Fruit fly (Drosophila melanogaster): ENCODE results near the gene 140up.

DNA sequence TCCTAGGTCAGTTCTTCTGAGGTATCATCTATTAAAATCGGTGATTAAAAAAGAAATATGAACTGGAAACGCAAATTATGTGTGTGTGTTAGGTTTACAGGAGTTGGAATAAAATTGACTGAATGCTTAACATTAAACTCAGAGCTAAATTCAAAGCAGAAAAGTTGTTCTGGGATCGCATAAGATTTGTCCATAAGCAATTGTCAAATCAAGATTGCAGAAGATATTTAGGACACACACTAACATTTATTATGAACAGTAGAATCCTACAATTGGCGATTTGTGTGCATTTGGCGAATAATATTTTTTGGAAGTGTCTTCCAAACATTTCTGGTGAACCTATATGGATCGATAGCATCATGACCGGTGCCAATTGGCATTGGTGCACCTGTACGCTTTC lies 32.0 kb upstream of the 140up start, which contains the start of gene CG31533:
- TF ChIP-seq psq (optimal IDR thresholded peaks at IDR 0.05) (no peak), h (optimal IDR thresholded peaks at IDR 0.05) (no peak), Sin3A (optimal IDR thresholded peaks at IDR 0.05) (no peak), insv (optimal IDR thresholded peaks at IDR 0.05) (no peak)
